Worm (Caenorhabditis elegans) whole organism, young adult: ENCODE data around the gene Y57G11C.5.

Experiments used
- F33H1.4 ChIP-seq: fragments of 200-800 bp; sonication (Bioruptor generic); IDR thresholded peaks from 2 replicates; pipeline ENCODE4 v1.3.6; 2022; ENCODE audit warnings: missing genetic modification reagents, missing genetic modification characterization, missing compliant biosample characterization
- F37B4.10 ChIP-seq: fragments of 200-800 bp; sonication (Bioruptor generic); IDR thresholded peaks from 2 replicates; pipeline ENCODE4 v1.3.6; 2022; ENCODE audit warnings: missing genetic modification characterization, missing compliant biosample characterization
- egrh-3 ChIP-seq: fragments of 200-800 bp; sonication (Bioruptor generic); IDR thresholded peaks from 2 replicates; pipeline ENCODE4 v1.3.6; 2022; ENCODE audit warnings: missing genetic modification reagents, missing genetic modification characterization, missing compliant biosample characterization
- lag-1 ChIP-seq: fragments of 200-800 bp; sonication (Bioruptor generic); IDR thresholded peaks from 2 replicates; pipeline ENCODE4 v1.3.6; 2022; ENCODE audit warnings: missing genetic modification reagents, missing genetic modification characterization, missing compliant biosample characterization
- mxl-1 ChIP-seq: sonication (generic microtip); optimal IDR thresholded peaks from 2 replicates; lab custom pipeline; 2016; ENCODE audit warnings: missing genetic modification characterization, missing compliant biosample characterization
- pha-4 ChIP-seq: fragments of 150-350 bp; sonication (generic microtip); optimal IDR thresholded peaks from 2 replicates; lab custom pipeline; 2014; ENCODE audit warnings: missing biosample characterization, missing genetic modification reagents, missing genetic modification characterization
- rcor-1 ChIP-seq: fragments of 200-800 bp; sonication (Bioruptor generic); IDR thresholded peaks from 2 replicates; pipeline ENCODE4 v1.3.6; 2022; ENCODE audit warnings: missing genetic modification reagents, missing genetic modification characterization, missing compliant biosample characterization
- snpc-3.4 ChIP-seq: sonication (generic microtip); optimal IDR thresholded peaks from 2 replicates; lab custom pipeline; 2017; ENCODE audit warnings: missing genetic modification characterization, mild to moderate bottlenecking, missing compliant biosample characterization, antibody characterized with exemption, moderate library complexity, missing genotype, missing genetic modification reagents
- tbp1 ChIP-seq: fragments of 200-800 bp; sonication (Bioruptor generic); optimal IDR thresholded peaks from 2 replicates; lab custom pipeline; 2018; ENCODE audit warnings: mild to moderate bottlenecking, missing genetic modification characterization, missing compliant biosample characterization
- tlf-1 ChIP-seq: fragments of 200-800 bp; sonication (Bioruptor generic); optimal IDR thresholded peaks from 2 replicates; lab custom pipeline; 2018; ENCODE audit warnings: mild to moderate bottlenecking, missing genetic modification characterization, missing compliant biosample characterization

ce11 chrIV:14786374-14787136 lies 21.3 kb upstream of the Y57G11C.5 start, which contains the start of gene melo-1:
- TF ChIP-seq F37B4.10 (GFP tag; lab: Robert Waterston, UW): no peak
- TF ChIP-seq snpc-3.4 (tag; lab: Kevin White, UChicago): no peak
- no peak for TF ChIP-seq rcor-1 (GFP tag; lab: Robert Waterston, UW)
- TF ChIP-seq lag-1 (GFP tag; lab: Robert Waterston, UW): no peak
- no peak for TF ChIP-seq pha-4 (tag; lab: Kevin White, UChicago)
- TF ChIP-seq tlf-1 (GFP tag; lab: Kevin White, UChicago): no peak
- TF ChIP-seq tbp1: no peak
- TF ChIP-seq egrh-3: no peak
- TF ChIP-seq mxl-1 (tag; lab: Kevin White, UChicago): no peak
- peak; percentile 38; the same call in 1 of the 2 replicates for TF ChIP-seq F33H1.4 (GFP tag; lab: Robert Waterston, UW)
